Fruit fly (Drosophila melanogaster) whole organism, pupa: ENCODE results near the gene mRpS30.
A peak's percentile ranks its signal among the peaks of the same experiment; 100 is the strongest.

ENCODE experiments used
- CG10348 ChIP-seq: fragments of 200-800 bp; sonication (Bioruptor generic); IDR thresholded peaks from 2 replicates; pipeline ENCODE4 v1.3.6; 2022; ENCODE audit warnings: missing biosample characterization, missing genetic modification characterization
- CG12605 ChIP-seq: fragments of 200-800 bp; sonication (Bioruptor generic); IDR thresholded peaks from 2 replicates; pipeline ENCODE4 v1.3.6; 2022; ENCODE audit warnings: missing biosample characterization, missing genetic modification characterization
- CG13204 ChIP-seq: fragments of 200-800 bp; sonication (Bioruptor generic); optimal IDR thresholded peaks from 2 replicates; lab custom pipeline; 2018; ENCODE audit warnings: missing biosample characterization, mild to moderate bottlenecking, missing genetic modification characterization, moderate library complexity
- CG14655 ChIP-seq: fragments of 200-800 bp; sonication (Bioruptor generic); optimal IDR thresholded peaks from 3 replicates; lab custom pipeline; 2017; ENCODE audit warnings: mild to moderate bottlenecking, missing biosample characterization, missing genetic modification reagents, missing genetic modification characterization
- CG15710 ChIP-seq: fragments of 200-800 bp; sonication (Bioruptor generic); optimal IDR thresholded peaks from 2 replicates; lab custom pipeline; 2018; ENCODE audit warnings: missing biosample characterization, mild to moderate bottlenecking, missing genetic modification characterization, moderate library complexity
- CG17806 ChIP-seq: fragments of 200-800 bp; sonication (Bioruptor generic); optimal IDR thresholded peaks from 2 replicates; lab custom pipeline; 2018; ENCODE audit warnings: missing biosample characterization, mild to moderate bottlenecking, missing genetic modification characterization, moderate library complexity
- CG34367 ChIP-seq: fragments of 200-800 bp; sonication (Bioruptor generic); optimal IDR thresholded peaks from 2 replicates; lab custom pipeline; 2018; ENCODE audit warnings: missing biosample characterization, mild to moderate bottlenecking, missing genetic modification characterization
- CG4496 ChIP-seq: fragments of 200-800 bp; sonication (Bioruptor generic); IDR thresholded peaks from 3 replicates; pipeline ENCODE4 v1.3.6; 2022; ENCODE audit warnings: missing biosample characterization, missing genetic modification characterization
- CG8159 ChIP-seq: fragments of 200-800 bp; sonication (Bioruptor generic); optimal IDR thresholded peaks from 3 replicates; lab custom pipeline; 2018; ENCODE audit warnings: missing biosample characterization, mild to moderate bottlenecking, missing genetic modification characterization, moderate library complexity
- CG8301 ChIP-seq: fragments of 200-800 bp; sonication (Bioruptor generic); optimal IDR thresholded peaks from 2 replicates; lab custom pipeline; 2018; ENCODE audit warnings: missing biosample characterization, mild to moderate bottlenecking, missing genetic modification characterization
- CG9948 ChIP-seq: fragments of 200-800 bp; sonication (Bioruptor generic); optimal IDR thresholded peaks from 2 replicates; lab custom pipeline; 2018; ENCODE audit warnings: missing biosample characterization, mild to moderate bottlenecking, missing genetic modification characterization, moderate library complexity
- D1 ChIP-seq: fragments of 200-800 bp; sonication (Bioruptor generic); optimal IDR thresholded peaks from 2 replicates; lab custom pipeline; 2018; ENCODE audit warnings: missing biosample characterization, mild to moderate bottlenecking, missing genetic modification characterization, moderate library complexity
- EcR ChIP-seq: fragments of 200-800 bp; sonication (Bioruptor generic); optimal IDR thresholded peaks from 3 replicates; lab custom pipeline; 2019; ENCODE audit warnings: missing biosample characterization, missing genetic modification characterization, mild to moderate bottlenecking, moderate library complexity, missing genetic modification reagents
- Ets98B ChIP-seq: fragments of 200-800 bp; sonication (Bioruptor generic); IDR thresholded peaks from 2 replicates; pipeline ENCODE4 v1.3.6; 2022; ENCODE audit warnings: missing biosample characterization, missing genetic modification characterization
- Pif1A ChIP-seq: fragments of 200-800 bp; sonication (Bioruptor generic); optimal IDR thresholded peaks from 3 replicates; lab custom pipeline; 2016; ENCODE audit warnings: missing biosample characterization, missing genetic modification characterization
- Pif1B ChIP-seq: fragments of 200-800 bp; sonication (Bioruptor generic); optimal IDR thresholded peaks from 3 replicates; lab custom pipeline; 2016; ENCODE audit warnings: missing biosample characterization, missing genetic modification characterization
- Snoo ChIP-seq: fragments of 200-800 bp; sonication (Bioruptor generic); optimal IDR thresholded peaks from 3 replicates; lab custom pipeline; 2017; ENCODE audit warnings: missing biosample characterization, mild to moderate bottlenecking, missing genetic modification characterization, inconsistent platforms
- fd96Ca ChIP-seq: fragments of 200-800 bp; sonication (Bioruptor generic); IDR thresholded peaks from 3 replicates; pipeline ENCODE4 v1.3.6; 2022; ENCODE audit warnings: missing biosample characterization, missing genetic modification characterization
- gl ChIP-seq: fragments of 200-800 bp; sonication (Bioruptor generic); optimal IDR thresholded peaks from 2 replicates; lab custom pipeline; 2018; ENCODE audit warnings: missing biosample characterization, mild to moderate bottlenecking, missing genetic modification characterization
- rn ChIP-seq: fragments of 200-800 bp; sonication (Bioruptor generic); IDR thresholded peaks from 2 replicates; pipeline ENCODE4 v1.3.6; 2022; ENCODE audit warnings: missing biosample characterization, missing genetic modification characterization

mRpS30 gene

DNA sequence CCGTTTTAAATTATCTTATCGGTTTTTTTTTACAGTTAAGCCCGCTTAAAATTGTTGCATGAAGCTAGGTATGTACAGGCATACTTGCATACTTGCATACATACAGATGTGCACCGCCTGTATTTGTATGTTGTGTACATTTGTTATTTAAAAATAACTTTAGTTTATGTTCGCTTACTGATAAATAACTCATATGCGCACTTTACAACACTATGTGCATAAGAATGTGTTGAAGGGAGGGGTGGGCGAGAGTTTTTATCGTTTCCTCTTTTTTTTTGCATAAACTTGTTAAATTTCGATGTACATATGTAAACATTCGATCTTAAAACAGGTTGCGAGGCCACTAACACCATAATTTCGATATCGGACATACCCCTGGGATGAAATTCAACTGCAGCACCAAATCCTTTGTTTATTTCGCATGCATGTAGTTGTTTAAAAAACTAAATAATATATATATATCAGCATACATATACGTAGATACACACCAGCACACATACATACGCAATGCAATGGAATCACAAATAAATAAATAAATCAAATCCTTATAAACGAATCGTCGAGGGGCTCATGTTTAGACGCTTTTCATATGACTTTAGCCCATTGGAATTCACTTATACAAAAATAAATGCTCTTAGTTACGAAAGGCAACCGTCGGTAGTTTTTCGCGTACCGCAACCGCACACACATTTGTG lies 25.9 kb upstream of the mRpS30 start:
- TF ChIP-seq Ets98B (GFP tag; lab: Robert Waterston, UW) (no peak), CG34367 (no peak), CG8159 (tag; lab: Kevin White, UChicago) (no peak), EcR (peak; percentile 11), CG17806 (tag; lab: Kevin White, UChicago) (no peak)

DNA sequence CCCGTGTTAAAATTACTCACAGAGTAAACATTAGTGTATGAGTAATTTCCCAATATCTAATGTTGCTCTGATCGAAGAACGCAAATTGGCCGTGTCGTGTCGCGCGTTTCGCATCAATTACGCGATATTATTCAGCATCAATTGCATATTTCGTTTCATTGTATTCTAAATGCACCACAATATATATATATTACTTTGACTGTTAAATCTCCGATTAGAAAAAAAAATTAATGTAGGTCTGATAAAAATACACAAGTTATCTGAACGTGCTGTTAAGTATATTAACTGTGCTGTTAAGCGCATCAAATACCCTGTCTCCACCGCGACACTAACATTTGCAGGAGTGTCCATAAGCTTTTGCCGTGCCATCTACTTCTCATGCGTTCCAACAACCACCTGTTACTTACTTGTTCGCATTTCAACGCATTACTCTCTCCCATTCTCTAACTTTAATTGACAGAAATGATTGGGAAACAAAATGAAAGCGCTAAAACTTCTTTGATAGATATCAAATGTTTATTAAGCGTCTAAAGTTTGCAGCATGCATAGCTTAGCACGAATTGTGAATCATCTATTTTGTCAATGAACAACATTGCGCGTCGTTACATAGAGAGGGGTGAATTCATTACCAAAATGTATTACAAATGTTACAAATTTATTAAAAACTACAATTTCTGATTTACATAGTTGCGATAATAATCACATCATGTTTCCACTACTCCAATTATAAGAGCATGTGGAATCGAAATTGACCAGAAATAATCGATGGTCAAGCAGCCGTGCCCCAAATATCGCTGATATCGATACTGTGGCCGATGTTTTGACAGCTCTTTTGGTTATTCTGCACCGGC lies 25.2 kb upstream of the mRpS30 start, which contains the start of the genes Graf and mRpL3:
Gene Graf, minus strand, starts transcription at position 287 of the 851 bp plus-strand sequence.
Gene mRpL3, plus strand, starts transcription at position 802 of the 851 bp plus-strand sequence.
- no peak for TF ChIP-seq CG34367
- no peak for TF ChIP-seq CG8159 (tag; lab: Kevin White, UChicago)
- no peak for TF ChIP-seq rn
- no peak for TF ChIP-seq Pif1B (GFP tag; lab: Kevin White, UChicago)
- no peak for TF ChIP-seq CG9948
- no peak for TF ChIP-seq EcR
- no peak for TF ChIP-seq CG4496 (GFP tag; lab: Robert Waterston, UW)
- TF ChIP-seq fd96Ca (GFP tag; lab: Robert Waterston, UW) = no peak
- no peak for TF ChIP-seq CG8301 (tag; lab: Kevin White, UChicago)
- no peak for TF ChIP-seq CG10348
- TF ChIP-seq, all 21 proteins: peak for 0

DNA sequence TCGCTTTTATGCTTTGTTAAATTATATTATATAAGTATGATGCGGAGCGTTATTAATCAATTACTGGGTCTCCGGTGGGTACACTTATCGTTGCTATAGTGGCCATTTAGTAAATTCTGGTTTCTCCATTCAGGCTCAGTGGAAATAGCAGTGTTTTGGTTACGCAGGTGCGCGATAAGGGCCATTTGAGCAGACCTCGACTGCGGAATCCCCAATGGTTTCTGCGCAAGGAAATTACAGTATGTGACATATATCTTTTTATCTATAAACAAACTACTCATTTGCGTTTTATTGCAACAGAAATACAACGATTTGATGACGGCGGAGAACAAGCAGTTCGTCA lies 24.6 kb upstream of the mRpS30 start:
- TF ChIP-seq CG17806 (tag; lab: Kevin White, UChicago) (no peak), CG8159 (tag; lab: Kevin White, UChicago) (no peak), gl (tag; lab: Kevin White, UChicago) (no peak), Ets98B (GFP tag; lab: Robert Waterston, UW) (no peak), CG13204 (GFP tag; lab: Kevin White, UChicago) (no peak), CG15710 (tag; lab: Kevin White, UChicago) (no peak), CG4496 (GFP tag; lab: Robert Waterston, UW) (no peak), CG34367 (no peak), CG10348 (no peak), rn (no peak), CG8301 (tag; lab: Kevin White, UChicago) (no peak), Snoo (tag; lab: Kevin White, UChicago) (no peak), fd96Ca (GFP tag; lab: Robert Waterston, UW) (no peak), CG9948 (no peak)

DNA sequence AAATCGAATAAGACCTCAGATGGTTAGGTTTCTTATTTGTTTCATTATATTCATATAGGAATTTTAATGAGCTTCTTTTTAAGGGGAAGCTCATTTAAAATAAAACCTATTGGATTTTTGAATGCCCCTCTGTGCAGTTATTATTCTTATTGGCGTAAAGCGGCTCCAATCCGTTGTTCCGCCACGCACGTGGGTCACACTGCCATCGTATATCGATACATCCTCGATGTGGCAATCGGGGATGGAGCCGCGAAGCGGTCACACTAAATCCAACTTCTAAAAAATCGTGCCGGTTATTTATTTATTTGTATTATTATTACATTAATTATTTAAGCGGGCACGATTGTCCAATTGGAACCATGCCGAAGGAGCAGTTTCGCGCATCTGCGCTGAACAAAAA lies 23.1 kb upstream of the mRpS30 start, which contains the start of gene Polr3A:
Gene Polr3A, plus strand, starts transcription at position 234 of the 400 bp plus-strand sequence.
- TF ChIP-seq CG8159 (tag; lab: Kevin White, UChicago) (no peak), rn (no peak), CG15710 (tag; lab: Kevin White, UChicago) (no peak), fd96Ca (GFP tag; lab: Robert Waterston, UW) (no peak), CG17806 (tag; lab: Kevin White, UChicago) (no peak), Snoo (tag; lab: Kevin White, UChicago) (no peak), D1 (tag; lab: Kevin White, UChicago) (no peak), CG13204 (GFP tag; lab: Kevin White, UChicago) (no peak), CG34367 (no peak), Ets98B (GFP tag; lab: Robert Waterston, UW) (no peak), Pif1A (GFP tag; lab: Kevin White, UChicago) (no peak), CG10348 (no peak), CG12605 (no peak)

DNA sequence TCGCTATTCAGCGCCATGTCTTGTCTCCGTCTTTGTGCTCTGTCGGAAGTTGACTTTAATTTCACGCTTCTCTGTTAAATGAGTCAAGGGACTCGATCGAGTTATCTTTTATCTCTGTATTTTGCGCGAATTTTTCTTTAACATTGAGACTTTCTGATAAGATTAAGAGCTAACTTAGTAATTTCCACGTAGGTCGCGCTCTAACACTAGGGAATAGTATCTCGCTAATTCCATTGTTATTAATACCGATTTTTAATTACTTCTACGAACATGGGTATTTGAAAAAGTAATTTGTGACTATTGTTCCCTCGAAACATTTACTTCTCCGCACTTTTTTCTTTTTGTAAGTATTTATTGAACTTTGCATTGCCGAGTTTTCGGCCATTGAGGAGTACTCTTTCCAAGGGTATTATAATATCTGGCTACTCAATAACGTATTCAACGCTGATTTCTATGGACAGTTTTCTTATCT lies 19.4 kb upstream of the mRpS30 start, which contains the start of gene CG8952:
Gene CG8952, minus strand, starts transcription at position 51 of the 472 bp plus-strand sequence.
- TF ChIP-seq EcR = no peak
- no peak for TF ChIP-seq CG34367
- no peak for TF ChIP-seq rn

DNA sequence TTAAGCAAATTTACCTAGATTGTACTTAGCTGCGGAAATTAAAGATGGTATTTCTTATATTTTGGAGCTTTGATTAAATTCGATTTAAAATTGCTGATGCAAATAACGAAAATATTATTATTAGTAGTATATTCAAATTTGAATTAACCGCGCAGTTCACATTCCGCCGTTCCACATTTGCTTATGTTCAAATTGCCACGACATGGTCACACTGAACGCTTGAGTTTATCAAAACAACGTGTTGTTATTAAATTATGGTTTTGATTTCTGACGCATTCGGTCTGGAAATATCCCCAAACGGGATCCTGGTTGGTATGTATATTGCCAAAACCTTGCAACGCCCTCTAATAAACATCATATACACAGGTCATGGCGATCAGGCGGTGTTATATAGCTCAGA lies 16.4 kb upstream of the mRpS30 start, which contains the start of gene CG33172:
Gene CG33172, plus strand, starts transcription at position 208 of the 400 bp plus-strand sequence.
- TF ChIP-seq CG14655 (GFP tag; lab: Kevin White, UChicago) (no peak), D1 (tag; lab: Kevin White, UChicago) (no peak), rn (no peak), fd96Ca (GFP tag; lab: Robert Waterston, UW) (no peak), CG34367 (no peak), CG13204 (GFP tag; lab: Kevin White, UChicago) (no peak), CG9948 (no peak), EcR (no peak), Snoo (tag; lab: Kevin White, UChicago) (no peak), CG15710 (tag; lab: Kevin White, UChicago) (no peak), Ets98B (GFP tag; lab: Robert Waterston, UW) (no peak), CG12605 (no peak), CG8159 (tag; lab: Kevin White, UChicago) (no peak), CG8301 (tag; lab: Kevin White, UChicago) (no peak)
